Worm (Caenorhabditis elegans) whole organism, mixed stage, embryonic: ENCODE measurements around the gene mrt-2.

ENCODE experiments used
- ces-1 ChIP-seq: fragments of 150-350 bp; optimal IDR thresholded peaks from 2 replicates; lab custom pipeline; 2014; ENCODE audit warnings: missing biosample characterization, missing genetic modification reagents, missing genetic modification characterization
- elt-3 ChIP-seq: fragments of 150-350 bp; optimal IDR thresholded peaks from 2 replicates; lab custom pipeline; 2014; ENCODE audit warnings: missing biosample characterization, missing genetic modification characterization
- hlh-1 ChIP-seq: fragments of 150-350 bp; optimal IDR thresholded peaks from 2 replicates; lab custom pipeline; 2014; ENCODE audit warnings: missing biosample characterization, missing genetic modification reagents, missing genetic modification characterization
- lin-13 ChIP-seq: fragments of 150-350 bp; optimal IDR thresholded peaks from 2 replicates; lab custom pipeline; 2014; ENCODE audit warnings: missing biosample characterization, missing genetic modification characterization
- nhr-76 ChIP-seq: sonication (generic microtip); optimal IDR thresholded peaks from 2 replicates; lab custom pipeline; 2017; ENCODE audit warnings: missing biosample characterization, missing genetic modification characterization
- pha-4 ChIP-seq: fragments of 150-350 bp; optimal IDR thresholded peaks from 2 replicates; lab custom pipeline; 2018; ENCODE audit warnings: missing biosample characterization, missing genetic modification reagents, missing genetic modification characterization
- unc-39 ChIP-seq: fragments of 150-350 bp; optimal IDR thresholded peaks from 2 replicates; lab custom pipeline; 2014; ENCODE audit warnings: missing biosample characterization, missing genetic modification characterization
- unc-62 ChIP-seq: fragments of 150-350 bp; optimal IDR thresholded peaks from 2 replicates; lab custom pipeline; 2014; ENCODE audit warnings: missing biosample characterization, missing genetic modification reagents, missing genetic modification characterization
- zip-8 ChIP-seq: fragments of 150-350 bp; optimal IDR thresholded peaks from 2 replicates; lab custom pipeline; 2014; ENCODE audit warnings: missing biosample characterization, missing genetic modification characterization
- ztf-11 ChIP-seq: fragments of 150-350 bp; optimal IDR thresholded peaks from 2 replicates; lab custom pipeline; 2014; ENCODE audit warnings: missing biosample characterization, missing genetic modification characterization

- TF ChIP-seq zip-8 (tag; lab: Kevin White, UChicago) (no peak), lin-13 (tag; lab: Kevin White, UChicago) (no peak), unc-62 (GFP tag; lab: Kevin White, UChicago) (no peak), nhr-76 (no peak), unc-39 (tag; lab: Kevin White, UChicago) (no peak), pha-4 (tag; lab: Kevin White, UChicago) (no peak), ces-1 (GFP tag; lab: Kevin White, UChicago) (no peak), elt-3 (tag; lab: Kevin White, UChicago) (no peak), hlh-1 (tag; lab: Kevin White, UChicago) (no peak), ztf-11 (tag; lab: Kevin White, UChicago) (no peak)
Measured at ce11 chrIII:11703006-11703775, 43.4 kb upstream of the mrt-2 start.
